Worm (Caenorhabditis elegans) whole organism, early embryonic: ENCODE measurements around the gene W03C9.5.
A peak's percentile ranks its signal among the peaks of the same experiment; 100 is the strongest.

Experiments
- B0310.2 ChIP-seq: sonication (generic microtip); optimal IDR thresholded peaks from 2 replicates; lab custom pipeline; 2016; ENCODE audit warnings: mild to moderate bottlenecking, missing genetic modification characterization, missing compliant biosample characterization
- F13C5.2 ChIP-seq: sonication (generic microtip); optimal IDR thresholded peaks from 2 replicates; lab custom pipeline; 2017; ENCODE audit warnings: mild to moderate bottlenecking, missing genetic modification characterization, inconsistent platforms, missing compliant biosample characterization
- aly-1 ChIP-seq: sonication (generic microtip); optimal IDR thresholded peaks from 2 replicates; lab custom pipeline; 2016; ENCODE audit warnings: missing genetic modification characterization, missing compliant biosample characterization
- ama-1 ChIP-seq: fragments of 150-350 bp; optimal IDR thresholded peaks from 2 replicates; lab custom pipeline; 2014
- ceh-13 ChIP-seq: fragments of 200-800 bp; sonication (Bioruptor generic); optimal IDR thresholded peaks from 2 replicates; lab custom pipeline; 2018; ENCODE audit warnings: mild to moderate bottlenecking, missing genetic modification characterization, missing compliant biosample characterization
- ceh-36 ChIP-seq: sonication (generic microtip); optimal IDR thresholded peaks from 2 replicates; lab custom pipeline; 2016; ENCODE audit warnings: missing genetic modification characterization, inconsistent platforms, missing compliant biosample characterization
- ets-7 ChIP-seq: sonication (generic microtip); optimal IDR thresholded peaks from 2 replicates; lab custom pipeline; 2016; ENCODE audit warnings: missing genotype, missing genetic modification characterization, missing compliant biosample characterization
- flt-1 ChIP-seq: fragments of 200-800 bp; sonication (Bioruptor generic); IDR thresholded peaks from 2 replicates; pipeline ENCODE4 v1.3.6; 2022; ENCODE audit warnings: missing genetic modification characterization, missing compliant biosample characterization
- hmbx-1 ChIP-seq: sonication (generic microtip); optimal IDR thresholded peaks from 2 replicates; lab custom pipeline; 2016; ENCODE audit warnings: mild to moderate bottlenecking, missing genetic modification characterization, missing compliant biosample characterization
- hmg-4 ChIP-seq: fragments of 200-800 bp; sonication (Bioruptor generic); optimal IDR thresholded peaks from 2 replicates; lab custom pipeline; 2018; ENCODE audit warnings: mild to moderate bottlenecking, missing genetic modification characterization, missing compliant biosample characterization
- hnd-1 ChIP-seq: sonication (generic microtip); optimal IDR thresholded peaks from 2 replicates; lab custom pipeline; 2016; ENCODE audit warnings: missing genetic modification characterization, missing compliant biosample characterization
- pes-1 ChIP-seq: fragments of 200-800 bp; sonication (Bioruptor generic); IDR thresholded peaks from 2 replicates; pipeline ENCODE4 v1.3.6; 2022; ENCODE audit warnings: missing genetic modification reagents, missing genetic modification characterization, missing compliant biosample characterization
- scrt-1 ChIP-seq: fragments of 200-800 bp; sonication (Bioruptor generic); IDR thresholded peaks from 2 replicates; pipeline ENCODE4 v1.3.6; 2022; ENCODE audit warnings: missing genetic modification characterization, missing compliant biosample characterization
- sea-1 ChIP-seq: fragments of 200-800 bp; sonication (Bioruptor generic); conservative IDR thresholded peaks from 2 replicates; pipeline ENCODE4 v1.3.6; 2022; ENCODE audit warnings: missing genetic modification characterization, missing compliant biosample characterization
- tbx-11 ChIP-seq: fragments of 200-800 bp; sonication (Bioruptor generic); IDR thresholded peaks from 2 replicates; pipeline ENCODE4 v1.3.6; 2022; ENCODE audit warnings: missing genetic modification characterization, missing compliant biosample characterization
- tbx-37 ChIP-seq: fragments of 200-800 bp; sonication (Bioruptor generic); conservative IDR thresholded peaks from 2 replicates; pipeline ENCODE4 v1.3.6; 2022; ENCODE audit warnings: missing genetic modification reagents, missing genetic modification characterization, missing compliant biosample characterization
- tra-4 ChIP-seq: sonication (generic microtip); optimal IDR thresholded peaks from 2 replicates; lab custom pipeline; 2017; ENCODE audit warnings: missing genetic modification characterization, missing compliant biosample characterization

Gene W03C9.5

DNA sequence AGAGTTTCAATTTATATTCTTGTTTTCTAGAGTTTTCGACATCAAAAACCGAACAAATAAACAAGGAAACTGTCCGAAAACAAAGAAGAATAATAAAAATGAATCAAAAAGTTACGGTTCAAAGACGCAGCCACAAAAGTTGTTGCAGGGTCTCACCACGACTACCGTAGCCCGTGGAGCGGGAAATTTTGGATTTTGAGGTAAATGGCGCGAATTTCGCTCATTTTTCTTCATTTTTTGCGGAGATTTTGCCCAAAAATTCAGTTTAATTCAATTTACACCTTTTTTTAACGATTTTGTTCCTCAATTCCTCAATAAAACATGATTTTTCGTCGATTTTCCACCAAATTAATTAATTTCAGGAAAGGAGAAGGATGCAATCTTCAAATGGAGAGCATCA lies 931 bp upstream of the W03C9.5 start, which contains the start of gene mex-1:
Gene mex-1, plus strand, starts transcription at position 363 of the 400 bp plus-strand sequence.
- TF ChIP-seq aly-1 (tag; lab: Kevin White, UChicago) (no peak), hmbx-1 (tag; lab: Kevin White, UChicago) (no peak), hmg-4 (no peak), sea-1 (GFP tag; lab: Robert Waterston, UW) (no peak), ama-1 (lab: Kevin White, UChicago) (no peak), flt-1 (GFP tag; lab: Robert Waterston, UW) (no peak), tbx-11 (GFP tag; lab: Robert Waterston, UW) (no peak), F13C5.2 (tag; lab: Kevin White, UChicago) (no peak), tbx-37 (GFP tag; lab: Robert Waterston, UW) (no peak), ceh-13 (GFP tag; lab: Kevin White, UChicago) (no peak), ceh-36 (tag; lab: Kevin White, UChicago) (no peak), ets-7 (tag; lab: Kevin White, UChicago) (no peak), hnd-1 (tag; lab: Kevin White, UChicago) (no peak), scrt-1 (GFP tag; lab: Robert Waterston, UW) (no peak), tra-4 (no peak), B0310.2 (no peak), pes-1 (GFP tag; lab: Robert Waterston, UW) (no peak)

DNA sequence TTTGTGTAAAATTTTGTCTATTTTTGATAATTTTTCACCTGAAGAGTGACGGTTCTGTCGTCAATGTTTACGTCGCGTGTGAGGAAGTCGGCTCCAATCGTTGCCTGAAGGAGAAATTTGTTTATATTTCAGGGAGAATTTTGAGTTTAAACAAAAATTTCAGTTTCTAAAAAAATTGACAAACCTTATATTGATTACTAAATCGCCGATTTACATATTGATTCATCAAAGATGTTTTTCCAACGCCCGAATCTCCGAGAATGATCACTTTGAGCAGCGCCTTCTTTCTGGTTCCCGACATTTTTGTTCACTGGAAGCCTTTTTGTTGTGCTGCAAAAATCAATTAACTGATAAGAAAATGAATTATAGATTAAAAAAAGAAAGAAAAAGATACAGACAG lies 742 bp downstream of the W03C9.5 start, which contains the start of gene rab-7:
Gene rab-7, minus strand, starts transcription at position 330 of the 400 bp plus-strand sequence.
- TF ChIP-seq aly-1 (tag; lab: Kevin White, UChicago) (no peak), B0310.2 (no peak), scrt-1 (GFP tag; lab: Robert Waterston, UW) (no peak), tra-4 (no peak), tbx-11 (GFP tag; lab: Robert Waterston, UW) (no peak), ama-1 (lab: Kevin White, UChicago) (no peak), ets-7 (tag; lab: Kevin White, UChicago) (no peak), hmbx-1 (tag; lab: Kevin White, UChicago) (no peak), ceh-36 (tag; lab: Kevin White, UChicago) (no peak), pes-1 (GFP tag; lab: Robert Waterston, UW) (no peak)

DNA sequence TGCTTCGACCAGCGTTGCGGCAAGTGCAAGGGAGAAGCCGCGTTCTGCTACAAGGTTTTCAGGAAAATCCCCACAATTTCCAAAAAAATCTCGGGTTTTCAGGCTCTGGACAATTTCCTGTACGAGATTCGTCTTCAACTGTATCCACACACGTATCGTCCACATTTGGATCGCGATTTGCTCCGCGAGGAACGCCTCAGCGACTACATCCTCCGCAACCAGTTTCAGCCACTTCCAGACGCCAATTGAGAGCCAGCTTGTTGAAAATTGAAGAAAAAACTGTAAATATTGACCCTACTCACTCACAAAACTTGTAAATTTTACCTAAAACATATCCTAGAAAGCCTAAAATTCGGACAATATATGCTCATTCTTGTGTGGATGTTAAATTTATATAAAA lies 2.5 kb downstream of the W03C9.5 start:
- no peak for TF ChIP-seq ama-1 (lab: Kevin White, UChicago)
- TF ChIP-seq B0310.2 = no peak
- no peak for TF ChIP-seq tbx-11 (GFP tag; lab: Robert Waterston, UW)
- TF ChIP-seq ets-7 (tag; lab: Kevin White, UChicago) = no peak
- no peak for TF ChIP-seq scrt-1 (GFP tag; lab: Robert Waterston, UW)
- TF ChIP-seq hmg-4 = no peak
- no peak for TF ChIP-seq pes-1 (GFP tag; lab: Robert Waterston, UW)
- TF ChIP-seq hnd-1 (tag; lab: Kevin White, UChicago) = no peak
- TF ChIP-seq sea-1 (GFP tag; lab: Robert Waterston, UW) = no peak
- TF ChIP-seq tbx-37 (GFP tag; lab: Robert Waterston, UW) = no peak
- TF ChIP-seq F13C5.2 (tag; lab: Kevin White, UChicago) = no peak
- no peak for TF ChIP-seq hmbx-1 (tag; lab: Kevin White, UChicago)
- no peak for TF ChIP-seq ceh-13 (GFP tag; lab: Kevin White, UChicago)
- no peak for TF ChIP-seq flt-1 (GFP tag; lab: Robert Waterston, UW)
- no peak for TF ChIP-seq tra-4

DNA sequence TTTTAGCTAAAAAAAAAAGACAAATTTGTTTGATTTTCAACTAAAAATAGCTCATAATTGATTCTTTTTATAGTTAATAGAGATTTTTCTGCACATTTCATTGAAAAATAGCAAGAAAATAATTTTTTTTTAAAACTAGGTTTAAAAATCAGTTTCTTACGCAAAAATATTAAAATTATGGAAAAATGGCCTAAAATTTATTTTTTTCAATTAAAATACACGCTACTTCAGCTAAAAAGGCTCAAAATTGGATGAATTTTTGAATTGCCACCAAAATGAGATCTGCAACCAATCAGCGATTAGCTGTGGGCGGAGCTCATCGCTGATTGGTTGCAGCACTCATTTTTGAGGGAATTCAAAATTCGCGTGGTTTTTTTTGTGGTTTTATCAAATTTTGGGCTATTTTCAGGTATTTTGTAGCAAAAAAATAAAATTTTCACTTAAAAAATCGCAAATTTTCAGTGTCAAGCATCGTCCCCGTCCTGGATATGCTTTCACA lies 4.2 kb downstream of the W03C9.5 start:
- TF ChIP-seq scrt-1 (GFP tag; lab: Robert Waterston, UW) = no peak
- no peak for TF ChIP-seq tra-4
- TF ChIP-seq tbx-37 (GFP tag; lab: Robert Waterston, UW) = no peak
- TF ChIP-seq ama-1 (lab: Kevin White, UChicago) = no peak
- no peak for TF ChIP-seq ets-7 (tag; lab: Kevin White, UChicago)
- TF ChIP-seq ceh-13 (GFP tag; lab: Kevin White, UChicago) = no peak
- TF ChIP-seq flt-1 (GFP tag; lab: Robert Waterston, UW) = no peak
- no peak for TF ChIP-seq hnd-1 (tag; lab: Kevin White, UChicago)
- TF ChIP-seq B0310.2 = no peak
- TF ChIP-seq F13C5.2 (tag; lab: Kevin White, UChicago) = no peak

DNA sequence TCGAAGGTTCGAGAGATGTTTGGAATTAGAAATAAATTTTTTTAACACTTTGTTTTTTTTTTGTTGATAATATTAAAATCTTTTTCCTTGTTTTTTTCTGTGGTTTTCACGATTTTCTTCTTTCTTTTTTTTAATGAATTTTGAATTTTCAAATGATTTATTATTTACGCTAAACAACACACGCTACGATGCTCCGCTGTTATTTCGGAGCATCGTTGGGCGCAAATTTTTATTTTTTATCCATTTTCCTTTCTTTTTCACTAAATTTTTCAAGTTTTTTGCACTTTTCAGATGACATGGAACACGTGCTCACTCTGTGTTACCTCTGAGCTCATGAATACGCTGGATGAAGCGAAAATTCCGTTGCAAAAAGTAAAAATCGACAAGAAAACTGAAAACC lies 5.3 kb downstream of the W03C9.5 start, which contains the start of the genes W03C9.1 and W03C9.2:
Gene W03C9.1, minus strand, starts transcription at position 46 of the 400 bp plus-strand sequence.
Gene W03C9.2, plus strand, starts transcription at position 286 of the 400 bp plus-strand sequence.
- no peak for TF ChIP-seq ets-7 (tag; lab: Kevin White, UChicago)
- no peak for TF ChIP-seq pes-1 (GFP tag; lab: Robert Waterston, UW)

DNA sequence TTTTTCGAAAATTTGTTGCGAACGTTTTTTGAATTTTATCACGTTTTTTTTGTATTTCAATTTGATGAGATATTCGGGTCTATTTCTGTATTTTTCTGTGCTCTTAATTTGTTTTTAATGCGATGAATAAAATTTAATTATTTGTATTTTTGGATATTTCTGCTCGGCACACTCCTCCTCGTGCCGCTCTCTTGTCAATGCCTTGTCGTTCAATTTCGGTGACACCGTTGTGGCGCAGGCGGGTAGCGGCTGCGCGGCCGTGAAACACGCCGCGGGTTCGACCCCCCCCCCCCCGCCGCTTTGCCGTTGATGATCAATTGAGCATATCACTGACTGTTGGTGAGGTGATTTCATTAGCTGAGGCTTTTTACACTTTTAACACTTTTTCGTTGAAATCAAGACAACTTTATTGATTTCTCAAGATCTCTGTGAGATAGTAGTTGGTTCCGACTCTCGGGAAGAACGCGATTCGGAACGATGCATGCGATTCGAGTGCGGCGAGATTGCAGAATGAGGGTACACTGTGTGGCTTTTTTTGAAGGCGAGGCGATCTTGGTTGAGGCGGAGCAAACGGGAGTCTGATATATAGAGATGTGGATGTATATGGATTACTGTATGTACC lies 6.6 kb downstream of the W03C9.5 start:
- TF ChIP-seq tbx-11 (GFP tag; lab: Robert Waterston, UW) (peak; percentile 100), hnd-1 (tag; lab: Kevin White, UChicago) (peak; percentile 98), ets-7 (tag; lab: Kevin White, UChicago) (peak; percentile 98), B0310.2 (peak; percentile 99), aly-1 (tag; lab: Kevin White, UChicago) (peak; percentile 99), scrt-1 (GFP tag; lab: Robert Waterston, UW) (peak; percentile 100), hmg-4 (peak; percentile 100), F13C5.2 (tag; lab: Kevin White, UChicago) (peak; percentile 100), ceh-36 (tag; lab: Kevin White, UChicago) (peak; percentile 99), sea-1 (GFP tag; lab: Robert Waterston, UW) (peak; percentile 100), ama-1 (lab: Kevin White, UChicago) (no peak), ceh-13 (GFP tag; lab: Kevin White, UChicago) (peak; percentile 100), tbx-37 (GFP tag; lab: Robert Waterston, UW) (peak; percentile 100), tra-4 (peak; percentile 100), hmbx-1 (tag; lab: Kevin White, UChicago) (peak; percentile 96), flt-1 (GFP tag; lab: Robert Waterston, UW) (peak; percentile 100), pes-1 (GFP tag; lab: Robert Waterston, UW) (peak; percentile 99)
